Worm (Caenorhabditis elegans) whole organism, L1 larva: ENCODE results near the gene C36E8.6.
A peak's percentile ranks its signal among the peaks of the same experiment; 100 is the strongest.

Experiments used
- ceh-8 ChIP-seq: fragments of 200-800 bp; sonication (Bioruptor generic); optimal IDR thresholded peaks from 2 replicates; lab custom pipeline; 2018; ENCODE audit warnings: mild to moderate bottlenecking, missing genetic modification characterization, moderate library complexity, missing compliant biosample characterization
- efl-1 ChIP-seq, 4 experiments: fragments of 150-350 bp; optimal IDR thresholded peaks in 3 of 4; peaks in 1 of 4; 1 replicate in 1 of 4; 2 replicates in 3 of 4; lab custom pipeline; 2014; ENCODE audit warnings: missing biosample characterization in 2 of 4, missing genetic modification characterization in 2 of 4, missing genetic modification reagents in 2 of 4
- ets-5 ChIP-seq: fragments of 200-800 bp; sonication (Bioruptor generic); IDR thresholded peaks from 2 replicates; pipeline ENCODE4 v1.3.6; 2022; ENCODE audit warnings: missing genetic modification characterization, missing compliant biosample characterization
- isw-1 ChIP-seq: fragments of 200-800 bp; sonication (Bioruptor generic); IDR thresholded peaks from 2 replicates; pipeline ENCODE4 v1.3.6; 2022; ENCODE audit warnings: missing genetic modification characterization, missing compliant biosample characterization
- lin-13 ChIP-seq: fragments of 150-350 bp; optimal IDR thresholded peaks from 2 replicates; lab custom pipeline; 2014; ENCODE audit warnings: missing biosample characterization, missing genetic modification reagents, missing genetic modification characterization
- lin-14 ChIP-seq: fragments of 200-800 bp; sonication (Bioruptor generic); optimal IDR thresholded peaks from 2 replicates; lab custom pipeline; 2018; ENCODE audit warnings: mild to moderate bottlenecking, missing genetic modification characterization, moderate library complexity, missing compliant biosample characterization
- lir-3 ChIP-seq: sonication (generic microtip); optimal IDR thresholded peaks from 2 replicates; lab custom pipeline; 2016; ENCODE audit warnings: mild to moderate bottlenecking, missing genetic modification characterization, moderate library complexity, missing compliant biosample characterization; ENCODE audit not compliant: poor library complexity
- nhr-20 ChIP-seq: sonication (generic microtip); optimal IDR thresholded peaks from 2 replicates; lab custom pipeline; 2016; ENCODE audit warnings: mild to moderate bottlenecking, missing genetic modification characterization, missing compliant biosample characterization
- nhr-84 ChIP-seq: sonication (generic microtip); optimal IDR thresholded peaks from 2 replicates; lab custom pipeline; 2017; ENCODE audit warnings: missing biosample characterization, missing genetic modification characterization
- nhr-85 ChIP-seq: sonication (generic microtip); peaks from one replicate; lab custom pipeline; 2016; ENCODE audit warnings: missing genetic modification characterization, inconsistent platforms, missing compliant biosample characterization
- skn-1 ChIP-seq: fragments of 150-350 bp; optimal IDR thresholded peaks from 2 replicates; lab custom pipeline; 2014; ENCODE audit warnings: missing biosample characterization, missing genetic modification characterization
- ztf-11 ChIP-seq, 2 experiments: sonication (generic microtip); optimal IDR thresholded peaks; 2 replicates each; lab custom pipeline; 2016 to 2017; ENCODE audit warnings: missing genetic modification characterization in 2 of 2, missing biosample characterization in 1 of 2, missing compliant biosample characterization in 1 of 2

The C36E8.6 gene

DNA sequence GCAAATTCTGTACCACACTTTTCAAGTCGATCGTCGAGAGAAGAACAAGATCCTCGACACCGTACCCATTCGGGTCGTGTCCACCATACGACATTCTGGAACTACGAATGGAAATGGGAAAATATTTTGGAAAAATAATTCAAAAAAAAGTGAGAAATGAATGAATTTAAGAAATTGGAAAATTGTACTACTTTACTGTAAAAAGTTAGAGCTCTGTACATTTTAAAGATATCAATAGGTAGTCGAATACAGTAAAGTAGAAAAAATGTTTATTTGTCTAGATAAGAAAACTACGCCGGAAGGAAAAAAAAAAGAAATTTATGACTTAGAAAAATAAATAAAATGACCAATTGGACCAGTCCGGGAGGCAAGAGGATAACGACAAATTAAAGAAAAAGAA, 48.9 kb downstream of the C36E8.6 start, which contains the start of gene hum-5:
TSS of gene hum-5 (minus strand) at position 101 of the 400 bp plus-strand sequence.
- TF ChIP-seq nhr-84 (tag; lab: Kevin White, UChicago) = no peak
- TF ChIP-seq nhr-20 (tag; lab: Kevin White, UChicago) = no peak
- no peak for TF ChIP-seq isw-1 (GFP tag; lab: Robert Waterston, UW)
- no peak for TF ChIP-seq ceh-8 (GFP tag; lab: Kevin White, UChicago)
- no peak for TF ChIP-seq nhr-85
- TF ChIP-seq skn-1 = no peak
- no peak for TF ChIP-seq ets-5 (GFP tag; lab: Robert Waterston, UW)
- no peak for TF ChIP-seq lin-13

DNA sequence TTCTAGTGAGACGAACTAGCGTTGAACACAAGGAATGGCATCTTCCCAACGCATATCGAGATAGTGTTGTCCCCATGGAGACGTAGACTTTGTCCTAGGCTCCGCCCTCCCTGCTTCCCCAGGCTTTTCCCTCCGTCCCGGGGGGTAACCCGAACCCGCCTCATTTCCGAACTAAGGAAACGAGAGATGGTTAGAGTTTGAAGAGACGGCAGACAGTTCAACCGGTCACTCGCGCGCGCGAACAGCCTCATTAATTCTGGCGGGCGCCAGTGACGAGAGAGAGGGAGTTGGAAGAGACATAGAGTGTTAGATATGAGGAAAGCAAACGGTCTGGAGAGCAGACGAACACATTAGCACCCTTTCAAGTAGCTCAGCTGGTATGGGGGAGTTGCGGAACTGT, 49.5 kb downstream of the C36E8.6 start:
- TF ChIP-seq efl-1 (optimal IDR thresholded peaks at IDR 0.05; lab: Kevin White, UChicago) (no peak), efl-1 (GFP tag; optimal IDR thresholded peaks at IDR 0.05 in 1 of 2; lab: Kevin White, UChicago) (peak in 1 of 2 experiments; percentile 76), ztf-11 (tag; optimal IDR thresholded peaks at IDR 0.05; lab: Kevin White, UChicago) (peak in 1 of 2 experiments; percentile 47), isw-1 (GFP tag; lab: Robert Waterston, UW) (no peak), lin-14 (peak; percentile 66), lir-3 (no peak)
